Fruit fly (Drosophila melanogaster) whole organism, prepupa: ENCODE data around the gene AdamTS-A.

ENCODE experiments used
- Blimp-1 ChIP-seq: fragments of 200-800 bp; sonication (Bioruptor generic); optimal IDR thresholded peaks from 3 replicates; lab custom pipeline; 2017; ENCODE audit warnings: missing biosample characterization, missing genetic modification characterization, mild to moderate bottlenecking, moderate library complexity, missing genetic modification reagents
- CG11902 ChIP-seq: fragments of 200-800 bp; sonication (Bioruptor generic); optimal IDR thresholded peaks from 3 replicates; lab custom pipeline; 2016; ENCODE audit warnings: missing biosample characterization, missing genetic modification characterization
- CG15336 ChIP-seq: fragments of 200-800 bp; sonication (Bioruptor generic); IDR thresholded peaks from 2 replicates; pipeline ENCODE4 v1.3.6; 2022; ENCODE audit warnings: missing biosample characterization, missing genetic modification characterization
- CG1621 ChIP-seq: fragments of 200-800 bp; sonication (Bioruptor generic); optimal IDR thresholded peaks from 3 replicates; lab custom pipeline; 2018; ENCODE audit warnings: missing biosample characterization, mild to moderate bottlenecking, missing genetic modification characterization
- CG32006 ChIP-seq: fragments of 200-800 bp; sonication (Bioruptor generic); optimal IDR thresholded peaks from 3 replicates; lab custom pipeline; 2017; ENCODE audit warnings: missing biosample characterization, mild to moderate bottlenecking, missing genetic modification characterization
- CG6276 ChIP-seq: fragments of 200-800 bp; sonication (Bioruptor generic); optimal IDR thresholded peaks from 2 replicates; lab custom pipeline; 2017; ENCODE audit warnings: missing biosample characterization, mild to moderate bottlenecking, missing genetic modification characterization
- CG6808 ChIP-seq: fragments of 200-800 bp; sonication (Bioruptor generic); optimal IDR thresholded peaks from 3 replicates; lab custom pipeline; 2017; ENCODE audit warnings: missing biosample characterization, missing genetic modification characterization, mild to moderate bottlenecking, moderate library complexity, missing genetic modification reagents
- CG8319 ChIP-seq: fragments of 200-800 bp; sonication (Bioruptor generic); optimal IDR thresholded peaks from 3 replicates; lab custom pipeline; 2016; ENCODE audit warnings: missing biosample characterization, missing genetic modification characterization
- CG9139 ChIP-seq: fragments of 200-800 bp; sonication (Bioruptor generic); optimal IDR thresholded peaks from 3 replicates; lab custom pipeline; 2017; ENCODE audit warnings: missing biosample characterization, mild to moderate bottlenecking, missing genetic modification characterization
- Smox ChIP-seq: fragments of 200-800 bp; sonication (Bioruptor generic); optimal IDR thresholded peaks from 3 replicates; lab custom pipeline; 2016; ENCODE audit warnings: missing biosample characterization, missing genetic modification characterization
- cyc ChIP-seq: fragments of 200-800 bp; sonication (Bioruptor generic); optimal IDR thresholded peaks from 3 replicates; lab custom pipeline; 2016; ENCODE audit warnings: missing biosample characterization, missing genetic modification characterization
- fd59A ChIP-seq: fragments of 200-800 bp; sonication (Bioruptor generic); optimal IDR thresholded peaks from 2 replicates; lab custom pipeline; 2017; ENCODE audit warnings: missing biosample characterization, mild to moderate bottlenecking, missing genetic modification characterization, missing genetic modification reagents
- fkh ChIP-seq: fragments of 200-800 bp; sonication (Bioruptor generic); optimal IDR thresholded peaks from 3 replicates; lab custom pipeline; 2017; ENCODE audit warnings: missing biosample characterization, mild to moderate bottlenecking, missing genetic modification characterization, moderate library complexity

DNA sequence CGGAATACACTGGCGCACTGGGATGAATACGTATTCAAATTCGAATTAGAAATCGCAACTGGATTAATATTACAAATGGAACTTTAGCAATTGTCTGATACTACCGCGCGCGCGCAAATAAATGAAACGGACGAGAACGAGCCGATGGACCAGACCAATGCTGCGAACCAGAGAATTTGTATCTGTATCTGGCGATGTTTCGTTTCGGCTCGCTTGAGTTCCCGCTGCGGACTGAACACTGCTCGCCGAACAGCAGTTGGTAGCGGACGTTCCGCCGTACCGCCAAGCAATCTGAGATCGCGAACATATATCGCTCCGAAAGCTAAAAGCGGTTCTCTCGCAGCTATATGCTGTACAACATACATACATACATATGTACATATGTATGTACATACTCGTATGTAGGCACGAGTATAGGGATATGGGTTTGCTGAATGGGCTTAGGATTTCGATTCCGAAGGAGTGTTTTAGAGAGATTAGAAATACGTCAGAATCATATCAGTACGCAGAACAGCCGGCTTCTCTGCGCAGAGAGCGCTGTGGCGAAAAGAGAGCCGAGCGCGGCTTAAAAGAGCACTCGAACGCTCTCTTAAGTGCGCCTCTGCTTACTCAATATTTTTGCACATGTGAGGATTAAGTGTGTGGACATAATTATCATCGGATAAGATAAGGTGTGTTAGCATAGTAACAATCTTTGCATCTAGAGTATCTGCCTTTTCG lies at the start of gene AdamTS-A:
- TF ChIP-seq fd59A (no peak), Smox (GFP tag; lab: Kevin White, UChicago) (no peak), CG8319 (GFP tag; lab: Kevin White, UChicago) (no peak), CG9139 (GFP tag; lab: Kevin White, UChicago) (no peak), CG6276 (no peak), CG11902 (no peak), CG6808 (GFP tag; lab: Kevin White, UChicago) (no peak), fkh (GFP tag; lab: Kevin White, UChicago) (peak; percentile 29), CG1621 (tag; lab: Kevin White, UChicago) (peak; percentile 34), cyc (GFP tag; lab: Kevin White, UChicago) (no peak), Blimp-1 (GFP tag; lab: Kevin White, UChicago) (no peak), CG15336 (GFP tag; lab: Robert Waterston, UW) (no peak), CG32006 (GFP tag; lab: Kevin White, UChicago) (no peak)
